Fruit fly (Drosophila melanogaster): ENCODE data around the gene djl.

dm6 chr3R:7076293-7076981 lies 15.9 kb downstream of the djl start:
- TF ChIP-seq CG32006 (GFP tag; optimal IDR thresholded peaks at IDR 0.05) = peak; percentile 38
- TF ChIP-seq Sox15 (GFP tag; optimal IDR thresholded peaks at IDR 0.05) = no peak
- no peak for TF ChIP-seq lz (GFP tag; optimal IDR thresholded peaks at IDR 0.05)
- peak; percentile 8 for TF ChIP-seq CG16779 (tag; optimal IDR thresholded peaks at IDR 0.05)
- no peak for TF ChIP-seq CG15336 (GFP tag; IDR thresholded peaks at IDR 0.05)
- TF ChIP-seq net (GFP tag; optimal IDR thresholded peaks at IDR 0.05) = no peak
- no peak for TF ChIP-seq svp (GFP tag)
- TF ChIP-seq CG10631 (GFP tag; optimal IDR thresholded peaks at IDR 0.05) = no peak
- no peak for TF ChIP-seq cyc (GFP tag; optimal IDR thresholded peaks at IDR 0.05)
